Worm (Caenorhabditis elegans): ENCODE data around the gene nep-8.

Gene nep-8

DNA sequence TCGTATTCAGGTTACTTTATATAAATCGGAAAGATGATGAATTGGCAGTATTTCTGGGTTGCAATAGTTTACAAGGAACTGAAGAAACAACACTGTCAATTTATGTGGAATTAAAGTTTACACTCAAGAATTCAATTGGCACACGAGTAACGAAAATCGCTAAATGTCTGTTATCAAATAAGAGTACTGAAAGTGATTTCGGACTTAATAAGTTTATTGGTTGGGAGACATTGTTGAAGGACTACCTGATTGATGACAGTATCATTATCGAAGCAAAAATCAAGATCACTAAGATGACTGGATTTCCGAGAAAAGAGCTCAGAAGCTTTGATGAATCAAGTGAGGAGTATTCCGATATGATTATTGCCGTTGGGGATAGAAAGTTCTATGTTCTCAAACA lies 28.3 kb upstream of the nep-8 start:
- TF ChIP-seq F13C5.2 (tag; optimal IDR thresholded peaks at IDR 0.05) (no peak), aly-1 (tag; optimal IDR thresholded peaks at IDR 0.05) (no peak), pes-1 (GFP tag; IDR thresholded peaks at IDR 0.05) (no peak), B0310.2 (tag; optimal IDR thresholded peaks at IDR 0.05) (no peak), tbx-11 (GFP tag; IDR thresholded peaks at IDR 0.05) (no peak), ama-1 (optimal IDR thresholded peaks at IDR 0.05) (no peak), sea-1 (GFP tag; conservative IDR thresholded peaks at IDR 0.05) (no peak), tbx-37 (GFP tag; conservative IDR thresholded peaks at IDR 0.05) (no peak), ceh-36 (tag; optimal IDR thresholded peaks at IDR 0.05) (no peak), scrt-1 (GFP tag; IDR thresholded peaks at IDR 0.05) (no peak), ceh-13 (GFP tag; optimal IDR thresholded peaks at IDR 0.05) (no peak), hnd-1 (tag; optimal IDR thresholded peaks at IDR 0.05) (no peak), ets-7 (tag; optimal IDR thresholded peaks at IDR 0.05) (no peak), tra-4 (tag; optimal IDR thresholded peaks at IDR 0.05) (no peak), hmg-4 (GFP tag; optimal IDR thresholded peaks at IDR 0.05) (no peak), flt-1 (GFP tag; IDR thresholded peaks at IDR 0.05) (no peak), hmbx-1 (tag; optimal IDR thresholded peaks at IDR 0.05) (no peak)

DNA sequence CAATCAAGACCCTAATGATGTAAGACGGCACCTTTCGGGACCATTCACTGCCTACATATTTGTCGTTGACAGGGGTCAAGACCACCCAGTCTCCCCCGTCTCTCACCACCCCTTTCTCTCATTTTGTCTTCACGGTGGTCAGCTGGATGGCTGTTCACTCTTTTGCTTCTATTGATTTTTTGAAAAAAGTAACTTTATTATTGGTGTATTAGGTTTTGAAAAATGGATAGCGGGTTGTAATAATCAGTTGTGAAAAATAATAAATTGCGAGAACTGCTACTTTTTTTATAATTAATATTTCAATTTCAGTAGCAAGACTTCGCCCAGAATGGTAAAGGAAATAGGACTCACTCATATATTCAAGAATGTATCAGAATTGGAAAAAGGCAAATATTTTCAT lies 26.8 kb upstream of the nep-8 start, which contains the start of gene bath-9:
Gene bath-9 (plus strand): TSS at position 301 of the 400 bp plus-strand sequence.
- TF ChIP-seq ama-1 (optimal IDR thresholded peaks at IDR 0.05) (no peak), hmg-4 (GFP tag; optimal IDR thresholded peaks at IDR 0.05) (no peak), hmbx-1 (tag; optimal IDR thresholded peaks at IDR 0.05) (no peak), flt-1 (GFP tag; IDR thresholded peaks at IDR 0.05) (no peak), scrt-1 (GFP tag; IDR thresholded peaks at IDR 0.05) (no peak), ceh-36 (tag; optimal IDR thresholded peaks at IDR 0.05) (no peak), B0310.2 (tag; optimal IDR thresholded peaks at IDR 0.05) (no peak), ceh-13 (GFP tag; optimal IDR thresholded peaks at IDR 0.05) (no peak), aly-1 (tag; optimal IDR thresholded peaks at IDR 0.05) (no peak), tbx-37 (GFP tag; conservative IDR thresholded peaks at IDR 0.05) (no peak), ets-7 (tag; optimal IDR thresholded peaks at IDR 0.05) (no peak), sea-1 (GFP tag; conservative IDR thresholded peaks at IDR 0.05) (no peak), hnd-1 (tag; optimal IDR thresholded peaks at IDR 0.05) (no peak), pes-1 (GFP tag; IDR thresholded peaks at IDR 0.05) (no peak), tbx-11 (GFP tag; IDR thresholded peaks at IDR 0.05) (no peak), tra-4 (tag; optimal IDR thresholded peaks at IDR 0.05) (no peak)

DNA sequence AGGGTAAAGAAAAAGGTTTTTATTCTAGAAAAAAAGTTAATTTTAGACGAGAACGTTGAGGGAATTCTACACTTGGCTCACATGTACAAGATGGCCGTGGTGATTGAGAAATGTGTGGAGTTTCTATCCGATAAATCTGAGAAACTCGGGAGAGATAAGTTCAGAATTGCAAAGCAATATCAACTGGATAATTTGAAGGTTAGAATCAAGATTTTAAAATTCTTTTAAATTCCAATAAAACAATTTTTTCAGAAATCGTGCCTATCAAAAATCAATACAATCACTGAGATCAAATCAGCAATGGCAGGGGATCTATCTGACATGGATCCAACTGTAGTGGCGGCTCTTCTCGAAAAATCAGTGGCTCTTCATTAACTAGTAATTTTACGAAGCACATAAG lies 25.4 kb upstream of the nep-8 start, which contains the start of gene Y49F6C.2:
Gene Y49F6C.2 (plus strand): TSS at position 301 of the 400 bp plus-strand sequence.
- no peak for TF ChIP-seq tbx-11 (GFP tag; IDR thresholded peaks at IDR 0.05)
- no peak for TF ChIP-seq ceh-36 (tag; optimal IDR thresholded peaks at IDR 0.05)
- no peak for TF ChIP-seq ama-1 (optimal IDR thresholded peaks at IDR 0.05)
- TF ChIP-seq ceh-13 (GFP tag; optimal IDR thresholded peaks at IDR 0.05), result no peak
- no peak for TF ChIP-seq hmg-4 (GFP tag; optimal IDR thresholded peaks at IDR 0.05)
- no peak for TF ChIP-seq B0310.2 (tag; optimal IDR thresholded peaks at IDR 0.05)
- TF ChIP-seq hnd-1 (tag; optimal IDR thresholded peaks at IDR 0.05), result no peak
- no peak for TF ChIP-seq tbx-37 (GFP tag; conservative IDR thresholded peaks at IDR 0.05)
- TF ChIP-seq ets-7 (tag; optimal IDR thresholded peaks at IDR 0.05), result no peak
- TF ChIP-seq pes-1 (GFP tag; IDR thresholded peaks at IDR 0.05), result no peak
- TF ChIP-seq flt-1 (GFP tag; IDR thresholded peaks at IDR 0.05), result no peak
- TF ChIP-seq tra-4 (tag; optimal IDR thresholded peaks at IDR 0.05), result no peak
- no peak for TF ChIP-seq hmbx-1 (tag; optimal IDR thresholded peaks at IDR 0.05)
- no peak for TF ChIP-seq scrt-1 (GFP tag; IDR thresholded peaks at IDR 0.05)
- no peak for TF ChIP-seq F13C5.2 (tag; optimal IDR thresholded peaks at IDR 0.05)
- no peak for TF ChIP-seq aly-1 (tag; optimal IDR thresholded peaks at IDR 0.05)
- no peak for TF ChIP-seq sea-1 (GFP tag; conservative IDR thresholded peaks at IDR 0.05)

DNA sequence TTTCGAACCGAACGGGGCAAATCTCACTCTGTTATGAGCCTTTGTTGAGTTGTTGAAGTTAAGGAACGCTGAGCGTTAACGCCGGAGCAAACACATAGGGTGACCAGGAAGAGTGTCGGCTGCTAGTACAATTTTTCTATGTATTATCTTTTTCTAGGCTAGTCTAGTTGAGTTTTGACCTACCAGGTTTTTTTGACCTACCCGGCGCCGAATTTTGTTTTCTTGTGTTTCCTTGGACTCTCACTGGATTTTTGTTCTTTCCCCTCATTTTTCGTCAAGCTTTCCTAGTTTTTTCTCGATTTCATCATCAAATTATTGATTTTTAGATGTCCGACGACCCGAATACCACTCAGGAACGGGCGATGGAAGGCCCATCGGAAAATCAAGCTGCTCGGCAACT lies 22.1 kb upstream of the nep-8 start, which contains the start of gene T06D4.1:
Gene T06D4.1 (plus strand): TSS at position 321 of the 400 bp plus-strand sequence.
- TF ChIP-seq tbx-37 (GFP tag; conservative IDR thresholded peaks at IDR 0.05), result no peak
- TF ChIP-seq scrt-1 (GFP tag; IDR thresholded peaks at IDR 0.05), result no peak
- TF ChIP-seq hmg-4 (GFP tag; optimal IDR thresholded peaks at IDR 0.05), result no peak
- no peak for TF ChIP-seq aly-1 (tag; optimal IDR thresholded peaks at IDR 0.05)
- no peak for TF ChIP-seq B0310.2 (tag; optimal IDR thresholded peaks at IDR 0.05)
- no peak for TF ChIP-seq hmbx-1 (tag; optimal IDR thresholded peaks at IDR 0.05)
- TF ChIP-seq pes-1 (GFP tag; IDR thresholded peaks at IDR 0.05), result no peak
- TF ChIP-seq sea-1 (GFP tag; conservative IDR thresholded peaks at IDR 0.05), result no peak
- no peak for TF ChIP-seq hnd-1 (tag; optimal IDR thresholded peaks at IDR 0.05)
- TF ChIP-seq F13C5.2 (tag; optimal IDR thresholded peaks at IDR 0.05), result no peak
- TF ChIP-seq ceh-36 (tag; optimal IDR thresholded peaks at IDR 0.05), result no peak
- TF ChIP-seq tbx-11 (GFP tag; IDR thresholded peaks at IDR 0.05), result no peak
- no peak for TF ChIP-seq tra-4 (tag; optimal IDR thresholded peaks at IDR 0.05)

DNA sequence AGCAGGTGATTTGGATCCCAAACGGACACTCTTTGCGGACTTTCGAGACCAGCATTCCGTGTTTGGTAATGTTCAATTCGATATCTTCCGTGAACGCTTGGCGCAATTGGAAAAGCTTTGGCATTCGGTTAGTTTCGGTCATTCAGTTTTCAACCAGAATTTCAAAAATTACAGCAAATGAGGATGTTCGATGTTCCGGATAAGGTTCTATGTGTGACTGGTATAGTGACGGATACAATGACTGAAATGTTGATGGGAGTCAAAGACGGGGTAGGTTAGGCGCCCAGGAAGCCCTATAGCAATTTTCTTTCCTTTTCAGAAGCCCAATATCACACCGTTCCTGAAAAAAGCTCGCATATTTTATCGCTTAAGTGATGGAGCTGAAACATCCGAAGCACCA lies 20.5 kb upstream of the nep-8 start:
- no peak for TF ChIP-seq B0310.2 (tag; optimal IDR thresholded peaks at IDR 0.05)
- TF ChIP-seq pes-1 (GFP tag; IDR thresholded peaks at IDR 0.05), result no peak
- no peak for TF ChIP-seq tra-4 (tag; optimal IDR thresholded peaks at IDR 0.05)
- TF ChIP-seq ceh-36 (tag; optimal IDR thresholded peaks at IDR 0.05), result no peak
- TF ChIP-seq F13C5.2 (tag; optimal IDR thresholded peaks at IDR 0.05), result no peak
- TF ChIP-seq ceh-13 (GFP tag; optimal IDR thresholded peaks at IDR 0.05), result no peak
- TF ChIP-seq aly-1 (tag; optimal IDR thresholded peaks at IDR 0.05), result no peak
- no peak for TF ChIP-seq hnd-1 (tag; optimal IDR thresholded peaks at IDR 0.05)
- no peak for TF ChIP-seq tbx-11 (GFP tag; IDR thresholded peaks at IDR 0.05)
- TF ChIP-seq hmbx-1 (tag; optimal IDR thresholded peaks at IDR 0.05), result no peak
- TF ChIP-seq ama-1 (optimal IDR thresholded peaks at IDR 0.05), result no peak

DNA sequence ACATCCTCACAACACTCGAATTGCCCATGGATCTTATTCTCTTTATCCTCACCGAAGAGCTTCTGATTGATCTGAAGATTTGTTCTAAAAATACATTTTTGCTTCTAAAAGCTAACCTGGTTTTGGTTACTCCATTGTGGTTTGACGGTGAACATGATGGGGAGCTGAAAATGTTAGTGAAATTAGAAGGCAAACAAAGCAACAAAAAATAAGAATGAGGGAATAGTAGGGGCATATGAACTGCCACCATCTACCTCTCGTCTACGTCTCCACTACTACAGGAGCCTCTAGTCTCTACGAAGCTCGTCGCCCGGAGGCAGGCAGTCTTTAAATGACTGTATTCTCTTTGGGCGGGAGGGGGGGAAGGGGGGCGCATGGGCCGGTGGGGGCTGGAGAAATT lies 17.9 kb upstream of the nep-8 start, which contains the start of gene T06D4.2:
Gene T06D4.2 (minus strand): TSS at position 170 of the 400 bp plus-strand sequence.
- TF ChIP-seq B0310.2 (tag; optimal IDR thresholded peaks at IDR 0.05) (no peak), pes-1 (GFP tag; IDR thresholded peaks at IDR 0.05) (no peak), tra-4 (tag; optimal IDR thresholded peaks at IDR 0.05) (no peak), hmg-4 (GFP tag; optimal IDR thresholded peaks at IDR 0.05) (no peak), ets-7 (tag; optimal IDR thresholded peaks at IDR 0.05) (no peak), ama-1 (optimal IDR thresholded peaks at IDR 0.05) (no peak), sea-1 (GFP tag; conservative IDR thresholded peaks at IDR 0.05) (no peak), scrt-1 (GFP tag; IDR thresholded peaks at IDR 0.05) (no peak)

DNA sequence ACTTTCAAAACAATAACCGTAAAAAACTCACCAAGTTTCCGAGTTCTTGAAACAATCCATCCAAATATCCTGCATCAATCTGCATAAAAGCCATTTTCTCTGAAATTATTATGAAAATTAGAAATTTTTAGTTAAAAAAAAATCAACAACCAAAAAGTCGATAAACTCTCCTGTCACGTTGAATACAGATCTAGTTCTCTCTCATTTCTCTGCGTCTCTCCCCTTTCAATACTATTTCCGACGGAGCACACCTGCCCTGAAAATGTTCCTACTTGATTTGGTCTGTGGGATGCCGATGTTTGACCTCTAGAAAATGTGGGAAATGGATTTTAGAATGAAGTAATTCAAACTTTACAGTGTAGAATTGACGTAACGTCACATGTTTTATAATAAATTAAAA lies 16.1 kb upstream of the nep-8 start, which contains the start of gene T06D4.6:
Gene T06D4.6 (minus strand): TSS at position 101 of the 400 bp plus-strand sequence.
- no peak for TF ChIP-seq hmg-4 (GFP tag; optimal IDR thresholded peaks at IDR 0.05)
- no peak for TF ChIP-seq hnd-1 (tag; optimal IDR thresholded peaks at IDR 0.05)
- no peak for TF ChIP-seq ets-7 (tag; optimal IDR thresholded peaks at IDR 0.05)
- no peak for TF ChIP-seq sea-1 (GFP tag; conservative IDR thresholded peaks at IDR 0.05)
- no peak for TF ChIP-seq scrt-1 (GFP tag; IDR thresholded peaks at IDR 0.05)
- TF ChIP-seq tbx-11 (GFP tag; IDR thresholded peaks at IDR 0.05), result no peak
- TF ChIP-seq tbx-37 (GFP tag; conservative IDR thresholded peaks at IDR 0.05), result no peak
- TF ChIP-seq ama-1 (optimal IDR thresholded peaks at IDR 0.05), result no peak
- TF ChIP-seq tra-4 (tag; optimal IDR thresholded peaks at IDR 0.05), result no peak
- no peak for TF ChIP-seq ceh-36 (tag; optimal IDR thresholded peaks at IDR 0.05)
- TF ChIP-seq F13C5.2 (tag; optimal IDR thresholded peaks at IDR 0.05), result no peak
- no peak for TF ChIP-seq flt-1 (GFP tag; IDR thresholded peaks at IDR 0.05)
- TF ChIP-seq hmbx-1 (tag; optimal IDR thresholded peaks at IDR 0.05), result no peak
- no peak for TF ChIP-seq B0310.2 (tag; optimal IDR thresholded peaks at IDR 0.05)
- TF ChIP-seq aly-1 (tag; optimal IDR thresholded peaks at IDR 0.05), result no peak
- no peak for TF ChIP-seq pes-1 (GFP tag; IDR thresholded peaks at IDR 0.05)
